Fruit fly (Drosophila melanogaster) whole organism, prepupa: Measurements from ENCODE around the gene eIF3e.

ENCODE experiments used
- Blimp-1 ChIP-seq: fragments of 200-800 bp; sonication (Bioruptor generic); optimal IDR thresholded peaks from 3 replicates; lab custom pipeline; 2017; ENCODE audit warnings: missing biosample characterization, missing genetic modification characterization, mild to moderate bottlenecking, moderate library complexity, missing genetic modification reagents
- CG10669 ChIP-seq: fragments of 200-800 bp; sonication (Bioruptor generic); optimal IDR thresholded peaks from 3 replicates; lab custom pipeline; 2018; ENCODE audit warnings: missing biosample characterization, mild to moderate bottlenecking, missing genetic modification characterization, moderate library complexity
- CG11294 ChIP-seq: fragments of 200-800 bp; sonication (Bioruptor generic); IDR thresholded peaks from 2 replicates; pipeline ENCODE4 v1.3.6; 2022; ENCODE audit warnings: missing biosample characterization, missing genetic modification characterization
- CG11762 ChIP-seq: fragments of 200-800 bp; sonication (Bioruptor generic); optimal IDR thresholded peaks from 3 replicates; lab custom pipeline; 2016; ENCODE audit warnings: missing biosample characterization, missing genetic modification characterization; ENCODE audit not compliant: insufficient read depth
- CG15336 ChIP-seq: fragments of 200-800 bp; sonication (Bioruptor generic); IDR thresholded peaks from 2 replicates; pipeline ENCODE4 v1.3.6; 2022; ENCODE audit warnings: missing biosample characterization, missing genetic modification characterization
- CG16779 ChIP-seq: fragments of 200-800 bp; sonication (Bioruptor generic); optimal IDR thresholded peaks from 3 replicates; lab custom pipeline; 2017; ENCODE audit warnings: missing biosample characterization, mild to moderate bottlenecking, missing genetic modification characterization
- CG3032 ChIP-seq: fragments of 200-800 bp; optimal IDR thresholded peaks from 2 replicates; lab custom pipeline; 2019; ENCODE audit warnings: missing biosample characterization, mild to moderate bottlenecking, missing genetic modification characterization, moderate library complexity
- CG31627 ChIP-seq: fragments of 200-800 bp; sonication (Bioruptor generic); optimal IDR thresholded peaks from 3 replicates; lab custom pipeline; 2016; ENCODE audit warnings: missing biosample characterization, missing genetic modification characterization
- CG32006 ChIP-seq: fragments of 200-800 bp; sonication (Bioruptor generic); optimal IDR thresholded peaks from 3 replicates; lab custom pipeline; 2017; ENCODE audit warnings: missing biosample characterization, mild to moderate bottlenecking, missing genetic modification characterization
- CG3919 ChIP-seq: fragments of 200-800 bp; sonication (Bioruptor generic); optimal IDR thresholded peaks from 3 replicates; lab custom pipeline; 2016; ENCODE audit warnings: missing biosample characterization, missing genetic modification characterization
- CG6163 ChIP-seq: fragments of 200-800 bp; sonication (Bioruptor generic); IDR thresholded peaks from 3 replicates; pipeline ENCODE4 v1.3.6; 2022; ENCODE audit warnings: missing biosample characterization, missing genetic modification characterization
- CG6276 ChIP-seq: fragments of 200-800 bp; sonication (Bioruptor generic); optimal IDR thresholded peaks from 2 replicates; lab custom pipeline; 2017; ENCODE audit warnings: missing biosample characterization, mild to moderate bottlenecking, missing genetic modification characterization
- CG6792 ChIP-seq: fragments of 200-800 bp; sonication (Bioruptor generic); optimal IDR thresholded peaks from 3 replicates; lab custom pipeline; 2016; ENCODE audit warnings: missing biosample characterization, missing genetic modification characterization
- CG6808 ChIP-seq: fragments of 200-800 bp; sonication (Bioruptor generic); optimal IDR thresholded peaks from 3 replicates; lab custom pipeline; 2017; ENCODE audit warnings: missing biosample characterization, missing genetic modification characterization, mild to moderate bottlenecking, moderate library complexity, missing genetic modification reagents
- CG7368 ChIP-seq: fragments of 200-800 bp; sonication (Bioruptor generic); optimal IDR thresholded peaks from 3 replicates; lab custom pipeline; 2016; ENCODE audit warnings: missing biosample characterization, missing genetic modification characterization
- CG8632 ChIP-seq: fragments of 200-800 bp; sonication (Bioruptor generic); optimal IDR thresholded peaks from 3 replicates; lab custom pipeline; 2016; ENCODE audit warnings: missing biosample characterization, missing genetic modification characterization
- CG9139 ChIP-seq: fragments of 200-800 bp; sonication (Bioruptor generic); optimal IDR thresholded peaks from 3 replicates; lab custom pipeline; 2017; ENCODE audit warnings: missing biosample characterization, mild to moderate bottlenecking, missing genetic modification characterization
- Eip93F ChIP-seq: fragments of 200-800 bp; sonication (Bioruptor generic); optimal IDR thresholded peaks from 2 replicates; lab custom pipeline; 2016; ENCODE audit warnings: missing biosample characterization, mild to moderate bottlenecking, missing genetic modification characterization
- Ets21C ChIP-seq: fragments of 200-800 bp; sonication (Bioruptor generic); optimal IDR thresholded peaks from 3 replicates; lab custom pipeline; 2016; ENCODE audit warnings: missing biosample characterization, missing genetic modification characterization
- Ets96B ChIP-seq: fragments of 200-800 bp; optimal IDR thresholded peaks from 2 replicates; lab custom pipeline; 2019; ENCODE audit warnings: missing biosample characterization, mild to moderate bottlenecking, missing genetic modification characterization, moderate library complexity
- Gug ChIP-seq: fragments of 200-800 bp; sonication (Bioruptor generic); IDR thresholded peaks from 2 replicates; pipeline ENCODE4 v1.3.6; 2022; ENCODE audit warnings: missing biosample characterization, missing genetic modification characterization
- Hr39 ChIP-seq: fragments of 200-800 bp; sonication (Bioruptor generic); optimal IDR thresholded peaks from 2 replicates; lab custom pipeline; 2016; ENCODE audit warnings: missing biosample characterization, missing genetic modification characterization
- Hr4 ChIP-seq: fragments of 200-800 bp; sonication (Bioruptor generic); optimal IDR thresholded peaks from 3 replicates; lab custom pipeline; 2016; ENCODE audit warnings: missing biosample characterization, missing genetic modification characterization
- Lpt ChIP-seq: fragments of 200-800 bp; sonication (Bioruptor generic); optimal IDR thresholded peaks from 3 replicates; lab custom pipeline; 2016; ENCODE audit warnings: missing biosample characterization, missing genetic modification characterization
- OdsH ChIP-seq: fragments of 200-800 bp; sonication (Bioruptor generic); optimal IDR thresholded peaks from 3 replicates; lab custom pipeline; 2016; ENCODE audit warnings: missing biosample characterization, missing genetic modification characterization
- Sox102F ChIP-seq: fragments of 200-800 bp; sonication (Bioruptor generic); optimal IDR thresholded peaks from 2 replicates; lab custom pipeline; 2016; ENCODE audit warnings: missing biosample characterization, mild to moderate bottlenecking, missing genetic modification characterization
- Sox14 ChIP-seq: fragments of 200-800 bp; sonication (Bioruptor generic); optimal IDR thresholded peaks from 3 replicates; lab custom pipeline; 2016; ENCODE audit warnings: missing biosample characterization, missing genetic modification characterization
- Sox15 ChIP-seq: fragments of 200-800 bp; sonication (Bioruptor generic); optimal IDR thresholded peaks from 3 replicates; lab custom pipeline; 2016; ENCODE audit warnings: missing biosample characterization, missing genetic modification characterization
- achi ChIP-seq: fragments of 200-800 bp; sonication (Bioruptor generic); optimal IDR thresholded peaks from 3 replicates; lab custom pipeline; 2016; ENCODE audit warnings: missing biosample characterization, missing genetic modification characterization
- acj6 ChIP-seq: fragments of 200-800 bp; sonication (Bioruptor generic); optimal IDR thresholded peaks from 3 replicates; lab custom pipeline; 2016; ENCODE audit warnings: missing biosample characterization, missing genetic modification characterization
- cyc ChIP-seq: fragments of 200-800 bp; sonication (Bioruptor generic); optimal IDR thresholded peaks from 3 replicates; lab custom pipeline; 2016; ENCODE audit warnings: missing biosample characterization, missing genetic modification characterization
- eg ChIP-seq: fragments of 200-800 bp; sonication (Bioruptor generic); IDR thresholded peaks from 3 replicates; pipeline ENCODE4 v1.3.6; 2022; ENCODE audit warnings: missing biosample characterization, missing genetic modification characterization
- esn ChIP-seq: fragments of 200-800 bp; sonication (Bioruptor generic); optimal IDR thresholded peaks from 2 replicates; lab custom pipeline; 2016; ENCODE audit warnings: missing biosample characterization, mild to moderate bottlenecking, missing genetic modification characterization, moderate library complexity
- fd59A ChIP-seq: fragments of 200-800 bp; sonication (Bioruptor generic); optimal IDR thresholded peaks from 2 replicates; lab custom pipeline; 2017; ENCODE audit warnings: missing biosample characterization, mild to moderate bottlenecking, missing genetic modification characterization, missing genetic modification reagents
- fd85E ChIP-seq: fragments of 200-800 bp; sonication (Bioruptor generic); optimal IDR thresholded peaks from 3 replicates; lab custom pipeline; 2016; ENCODE audit warnings: missing biosample characterization, missing genetic modification characterization
- fkh ChIP-seq: fragments of 200-800 bp; sonication (Bioruptor generic); optimal IDR thresholded peaks from 3 replicates; lab custom pipeline; 2017; ENCODE audit warnings: missing biosample characterization, mild to moderate bottlenecking, missing genetic modification characterization, moderate library complexity
- lz ChIP-seq: fragments of 200-800 bp; sonication (Bioruptor generic); optimal IDR thresholded peaks from 3 replicates; lab custom pipeline; 2016; ENCODE audit warnings: missing biosample characterization, missing genetic modification characterization
- net ChIP-seq: fragments of 200-800 bp; sonication (Bioruptor generic); optimal IDR thresholded peaks from 3 replicates; lab custom pipeline; 2016; ENCODE audit warnings: missing biosample characterization, missing genetic modification characterization
- pdm3 ChIP-seq: fragments of 200-800 bp; sonication (Bioruptor generic); optimal IDR thresholded peaks from 3 replicates; lab custom pipeline; 2016; ENCODE audit warnings: missing biosample characterization, missing genetic modification characterization
- salr ChIP-seq, 2 experiments: fragments of 200-800 bp; sonication (Bioruptor generic); optimal IDR thresholded peaks; 3 replicates each; lab custom pipeline; 2016 to 2018; ENCODE audit warnings: missing biosample characterization in 2 of 2, missing genetic modification characterization in 2 of 2, mild to moderate bottlenecking in 1 of 2
- ss ChIP-seq, 2 experiments: fragments of 200-800 bp; sonication (Bioruptor generic); optimal IDR thresholded peaks; 2 replicates in 1 of 2; 3 replicates in 1 of 2; lab custom pipeline; 2017 to 2018; ENCODE audit warnings: mild to moderate bottlenecking in 2 of 2, missing biosample characterization in 2 of 2, missing genetic modification characterization in 2 of 2, moderate library complexity in 1 of 2
- topi ChIP-seq: fragments of 200-800 bp; sonication (Bioruptor generic); optimal IDR thresholded peaks from 3 replicates; lab custom pipeline; 2016; ENCODE audit warnings: missing biosample characterization, missing genetic modification characterization
- vri ChIP-seq: fragments of 200-800 bp; sonication (Bioruptor generic); optimal IDR thresholded peaks from 3 replicates; lab custom pipeline; 2016; ENCODE audit warnings: missing biosample characterization, mild to moderate bottlenecking, missing genetic modification characterization

Gene eIF3e

dm6 chr3L:16768001-16768652 is 18.6 kb downstream of the eIF3e start (continued):
- TF ChIP-seq esn (GFP tag; lab: Kevin White, UChicago) (no peak), CG10669 (no peak), fd85E (GFP tag; lab: Kevin White, UChicago) (no peak), CG6792 (GFP tag; lab: Kevin White, UChicago) (no peak), fd59A (GFP tag; lab: Kevin White, UChicago) (no peak), Blimp-1 (GFP tag; lab: Kevin White, UChicago) (no peak), CG32006 (no peak), Hr39 (GFP tag; lab: Kevin White, UChicago) (no peak)

dm6 chr3L:16766901-16767300 is 19.8 kb downstream of the eIF3e start:
- no peak for TF ChIP-seq CG6163 (GFP tag; lab: Robert Waterston, UW)

- TF ChIP-seq net = peak; percentile 61
- TF ChIP-seq Eip93F = no peak
- TF ChIP-seq eg (GFP tag; lab: Robert Waterston, UW) = peak; percentile 58; the same call in 1 of the 3 replicates
- TF ChIP-seq CG16779 = peak; percentile 43
- no peak for TF ChIP-seq CG31627 (GFP tag; lab: Kevin White, UChicago)
- TF ChIP-seq acj6 (GFP tag; lab: Kevin White, UChicago) = peak; percentile 59
- peak; percentile 50 for TF ChIP-seq CG3032 (tag; lab: Kevin White, UChicago)
- peak; percentile 55 for TF ChIP-seq OdsH
- peak; percentile 76 for TF ChIP-seq CG6808
- peak; percentile 61 for TF ChIP-seq vri (GFP tag; lab: Kevin White, UChicago)
- 0 out of 2 replicates have a peak, but pooled peaks have one; percentile 7 for TF ChIP-seq CG11294 (GFP tag; lab: Robert Waterston, UW)
- TF ChIP-seq achi (GFP tag; lab: Kevin White, UChicago) = peak; percentile 58
- TF ChIP-seq Lpt = peak; percentile 53
- peak; percentile 50 for TF ChIP-seq fkh (GFP tag; lab: Kevin White, UChicago)
- TF ChIP-seq Sox15 (GFP tag; lab: Kevin White, UChicago) = no peak
- TF ChIP-seq CG11762 = peak; percentile 8
- peak; percentile 73 for TF ChIP-seq CG6276 (GFP tag; lab: Kevin White, UChicago)
- TF ChIP-seq Sox14 (GFP tag; lab: Kevin White, UChicago) = no peak
- TF ChIP-seq Ets96B (tag; lab: Kevin White, UChicago) = peak; percentile 56
- no peak for TF ChIP-seq Hr39 (GFP tag; lab: Kevin White, UChicago)
- no peak for TF ChIP-seq Ets21C (GFP tag; lab: Kevin White, UChicago)
- peak; percentile 47 for TF ChIP-seq pdm3
- TF ChIP-seq CG9139 (GFP tag; lab: Kevin White, UChicago) = peak; percentile 62
- TF ChIP-seq CG6163 (GFP tag; lab: Robert Waterston, UW) = peak; percentile 63; the same call in 2 of the 3 replicates
- peak; percentile 66 for TF ChIP-seq esn (GFP tag; lab: Kevin White, UChicago)
- TF ChIP-seq Sox102F = peak; percentile 58
- no peak for TF ChIP-seq Gug (GFP tag; lab: Robert Waterston, UW)
- peak; percentile 67 to 77 for TF ChIP-seq ss (GFP tag; optimal IDR thresholded peaks at IDR 0.05; lab: Kevin White, UChicago)
- TF ChIP-seq Hr4 (GFP tag; lab: Kevin White, UChicago) = peak; percentile 60
- peak; percentile 61 for TF ChIP-seq CG32006
- peak; percentile 25 for TF ChIP-seq topi (GFP tag; lab: Kevin White, UChicago)
- TF ChIP-seq CG15336 = peak; percentile 75
- TF ChIP-seq cyc (GFP tag; lab: Kevin White, UChicago) = peak; percentile 4
- peak in 1 of 2 experiments; percentile 68 for TF ChIP-seq salr (GFP tag; optimal IDR thresholded peaks at IDR 0.05; lab: Kevin White, UChicago)
- TF ChIP-seq CG8632 (GFP tag; lab: Kevin White, UChicago) = peak; percentile 48
- peak; percentile 52 for TF ChIP-seq CG10669
- peak; percentile 59 for TF ChIP-seq CG3919 (GFP tag; lab: Kevin White, UChicago)
- peak; percentile 23 for TF ChIP-seq CG7368 (GFP tag; lab: Kevin White, UChicago)
- TF ChIP-seq Blimp-1 (GFP tag; lab: Kevin White, UChicago) = no peak
- TF ChIP-seq lz (GFP tag; lab: Kevin White, UChicago) = peak; percentile 17
Observed at dm6 chr3L:16765647-16766628, 20.8 kb downstream of the eIF3e start, which contains the start of gene Nrt. Gene Nrt (plus strand): TSS chr3L:16766072.
